Fruit fly (Drosophila melanogaster) whole organism, wandering third instar larva: Measurements from ENCODE around the gene CG31797.

Source experiments
- Abd-B ChIP-seq: fragments of >200 bp; optimal IDR thresholded peaks from 2 replicates; lab custom pipeline; 2017; ENCODE audit warnings: missing biosample characterization, missing genetic modification characterization
- CG32264 ChIP-seq: fragments of 200-800 bp; sonication (Bioruptor generic); optimal IDR thresholded peaks from 2 replicates; lab custom pipeline; 2016; ENCODE audit warnings: missing biosample characterization, missing genetic modification characterization
- CG9705 ChIP-seq: fragments of 200-800 bp; sonication (Bioruptor generic); optimal IDR thresholded peaks from 2 replicates; lab custom pipeline; 2018; ENCODE audit warnings: missing biosample characterization, mild to moderate bottlenecking, missing genetic modification characterization
- CrebA ChIP-seq: fragments of 200-800 bp; sonication (Bioruptor generic); optimal IDR thresholded peaks from 2 replicates; lab custom pipeline; 2016; ENCODE audit warnings: missing biosample characterization, mild to moderate bottlenecking, missing genetic modification characterization, borderline replicate concordance
- Dfd ChIP-seq: fragments of >200 bp; optimal IDR thresholded peaks from 2 replicates; lab custom pipeline; 2017; ENCODE audit warnings: missing biosample characterization, missing genetic modification characterization
- Dif ChIP-seq: fragments of 200-275, 200-300 bp; sonication (Bioruptor generic); optimal IDR thresholded peaks from 2 replicates; lab custom pipeline; 2018; ENCODE audit warnings: missing biosample characterization, missing genetic modification characterization; ENCODE audit not compliant: partially characterized antibody
- GATAd ChIP-seq: sonication (Bioruptor generic); optimal IDR thresholded peaks from 2 replicates; lab custom pipeline; 2016; ENCODE audit warnings: missing biosample characterization, missing genetic modification characterization
- HLH106 ChIP-seq: fragments of 200-800 bp; optimal IDR thresholded peaks from 3 replicates; lab custom pipeline; 2019; ENCODE audit warnings: missing biosample characterization, mild to moderate bottlenecking, missing genetic modification characterization, moderate library complexity
- Hnf4 ChIP-seq: fragments of 200-800 bp; sonication (Bioruptor generic); optimal IDR thresholded peaks from 2 replicates; lab custom pipeline; 2016; ENCODE audit warnings: missing biosample characterization, mild to moderate bottlenecking, missing genetic modification characterization
- Hr78 ChIP-seq: fragments of >200 bp; optimal IDR thresholded peaks from 2 replicates; lab custom pipeline; 2017; ENCODE audit warnings: missing biosample characterization, missing genetic modification characterization
- Hr83 ChIP-seq: fragments of 200-300 bp; sonication (Bioruptor generic); optimal IDR thresholded peaks from 2 replicates; lab custom pipeline; 2016; ENCODE audit warnings: missing biosample characterization, mild to moderate bottlenecking, missing genetic modification characterization, moderate library complexity; ENCODE audit not compliant: poor library complexity, severe bottlenecking
- Jra ChIP-seq: sonication (Bioruptor generic); optimal IDR thresholded peaks from 2 replicates; lab custom pipeline; 2016; ENCODE audit warnings: missing biosample characterization, missing genetic modification characterization
- Mio ChIP-seq: sonication (Bioruptor generic); optimal IDR thresholded peaks from 2 replicates; lab custom pipeline; 2016; ENCODE audit warnings: missing biosample characterization, missing genetic modification characterization
- Myc ChIP-seq: fragments of >200 bp; optimal IDR thresholded peaks from 2 replicates; lab custom pipeline; 2017
- N ChIP-seq: fragments of >200 bp; optimal IDR thresholded peaks from 2 replicates; lab custom pipeline; 2018; ENCODE audit warnings: missing biosample characterization, missing external identifiers, missing genetic modification characterization
- OdsH ChIP-seq: fragments of 200-800 bp; sonication (Bioruptor generic); optimal IDR thresholded peaks from 2 replicates; lab custom pipeline; 2016; ENCODE audit warnings: missing biosample characterization, mild to moderate bottlenecking, missing genetic modification characterization
- Rel ChIP-seq, 2 experiments: fragments of 200-800 bp; sonication (Bioruptor generic) in 1 of 2; optimal IDR thresholded peaks; 2 replicates in 1 of 2; 3 replicates in 1 of 2; lab custom pipeline; 2016 to 2019; ENCODE audit warnings: mild to moderate bottlenecking in 2 of 2, missing biosample characterization in 2 of 2, missing genetic modification characterization in 2 of 2, moderate library complexity in 1 of 2
- Sp1 ChIP-seq: fragments of 200-800 bp; sonication (Bioruptor generic); optimal IDR thresholded peaks from 3 replicates; lab custom pipeline; 2019; ENCODE audit warnings: missing biosample characterization, mild to moderate bottlenecking, missing genetic modification characterization, moderate library complexity
- Vsx2 ChIP-seq: fragments of 200-300, 225-300 bp; sonication (Bioruptor generic); optimal IDR thresholded peaks from 2 replicates; lab custom pipeline; 2018; ENCODE audit warnings: missing biosample characterization, missing genetic modification characterization; ENCODE audit not compliant: partially characterized antibody
- br ChIP-seq: fragments of 200-800 bp; sonication (Bioruptor generic); optimal IDR thresholded peaks from 2 replicates; lab custom pipeline; 2016; ENCODE audit warnings: missing biosample characterization, missing genetic modification characterization
- brk ChIP-seq: fragments of 200-800 bp; sonication (Bioruptor generic); optimal IDR thresholded peaks from 2 replicates; lab custom pipeline; 2016; ENCODE audit warnings: missing biosample characterization, mild to moderate bottlenecking, missing genetic modification characterization
- dl ChIP-seq, 2 experiments: fragments of 175-275, 200-275 bp in 1 of 2; fragments of 200-275 bp in 1 of 2; sonication (Bioruptor generic); optimal IDR thresholded peaks; lab custom pipeline; 2018; ENCODE audit warnings: mild to moderate bottlenecking in 2 of 2, missing biosample characterization in 2 of 2, missing genetic modification characterization in 2 of 2, moderate library complexity in 2 of 2; ENCODE audit not compliant: partially characterized antibody in 2 of 2, insufficient read depth in 1 of 2
- dmrt93B ChIP-seq: fragments of 200-800 bp; sonication (Bioruptor generic); optimal IDR thresholded peaks from 2 replicates; lab custom pipeline; 2018; ENCODE audit warnings: missing biosample characterization, mild to moderate bottlenecking, missing genetic modification characterization
- dsf ChIP-seq: sonication (Bioruptor generic); optimal IDR thresholded peaks from 2 replicates; lab custom pipeline; 2016; ENCODE audit warnings: missing biosample characterization, missing genetic modification characterization, borderline replicate concordance
- ey ChIP-seq: fragments of 200-800 bp; sonication (Bioruptor generic); optimal IDR thresholded peaks from 2 replicates; lab custom pipeline; 2016; ENCODE audit warnings: missing biosample characterization, missing genetic modification characterization
- foxo ChIP-seq, 2 experiments: fragments of 200-800 bp; sonication (Bioruptor generic); optimal IDR thresholded peaks; 2 replicates in 1 of 2; 3 replicates in 1 of 2; lab custom pipeline; 2016 to 2017; ENCODE audit warnings: missing biosample characterization in 2 of 2, missing genetic modification characterization in 2 of 2
- fru ChIP-seq: fragments of 200-800 bp; sonication (Bioruptor generic); optimal IDR thresholded peaks from 3 replicates; lab custom pipeline; 2016; ENCODE audit warnings: missing biosample characterization, mild to moderate bottlenecking, missing genetic modification characterization
- h ChIP-seq: fragments of 200-800 bp; sonication (Bioruptor generic); optimal IDR thresholded peaks from 3 replicates; lab custom pipeline; 2016; ENCODE audit warnings: missing biosample characterization, mild to moderate bottlenecking, missing genetic modification characterization
- jim ChIP-seq: fragments of 175-275, 200-325 bp; sonication (Bioruptor generic); optimal IDR thresholded peaks from 2 replicates; lab custom pipeline; 2016; ENCODE audit warnings: missing biosample characterization, mild to moderate bottlenecking, missing genetic modification characterization
- lola ChIP-seq: fragments of >200 bp; optimal IDR thresholded peaks from 2 replicates; lab custom pipeline; 2017; ENCODE audit warnings: missing biosample characterization, missing genetic modification characterization
- pan ChIP-seq: fragments of >200 bp; optimal IDR thresholded peaks from 2 replicates; lab custom pipeline; 2017
- psq ChIP-seq: fragments of 200-800 bp; sonication (Bioruptor generic); optimal IDR thresholded peaks from 3 replicates; lab custom pipeline; 2017; ENCODE audit warnings: missing biosample characterization, mild to moderate bottlenecking, missing genetic modification characterization, moderate library complexity
- rgr ChIP-seq: fragments of 200-800 bp; sonication (Bioruptor generic); optimal IDR thresholded peaks from 3 replicates; lab custom pipeline; 2016; ENCODE audit warnings: missing biosample characterization, mild to moderate bottlenecking, missing genetic modification characterization
- sage ChIP-seq: fragments of 200-800 bp; sonication (Bioruptor generic); optimal IDR thresholded peaks from 2 replicates; lab custom pipeline; 2016; ENCODE audit warnings: missing biosample characterization, mild to moderate bottlenecking, missing genetic modification characterization
- sv ChIP-seq: fragments of 200-800 bp; sonication (Bioruptor generic); optimal IDR thresholded peaks from 3 replicates; lab custom pipeline; 2016; ENCODE audit warnings: missing biosample characterization, missing genetic modification characterization
- tai ChIP-seq: sonication (Bioruptor generic); optimal IDR thresholded peaks from 2 replicates; lab custom pipeline; 2016; ENCODE audit warnings: missing biosample characterization, missing genetic modification characterization
- usp ChIP-seq: fragments of >200 bp; optimal IDR thresholded peaks from 2 replicates; lab custom pipeline; 2017; ENCODE audit warnings: missing biosample characterization, missing genetic modification characterization
- woc ChIP-seq: sonication (Bioruptor generic); optimal IDR thresholded peaks from 2 replicates; lab custom pipeline; 2016; ENCODE audit warnings: missing biosample characterization, mild to moderate bottlenecking, missing genetic modification characterization

CG31797 gene

DNA sequence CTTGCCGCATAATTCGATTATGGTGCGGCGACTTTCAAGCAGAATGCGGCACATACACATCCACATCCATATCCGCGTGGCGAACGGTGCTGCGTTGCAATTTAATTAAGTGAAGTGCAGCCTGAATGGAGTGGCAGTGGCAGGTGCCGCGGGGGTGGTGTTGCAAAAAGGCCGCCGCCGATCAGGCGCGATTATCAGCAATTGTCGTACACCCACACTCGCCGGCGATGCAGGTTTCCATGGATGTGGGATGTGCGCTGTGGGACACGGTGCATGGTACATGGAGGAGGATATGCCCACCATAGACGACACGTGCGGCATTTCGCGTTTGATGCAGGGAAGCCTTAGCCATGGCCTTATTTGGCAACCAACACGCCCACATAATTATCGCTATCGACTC is 34.4 kb downstream of the CG31797 start:
- TF ChIP-seq fru (GFP tag; lab: Kevin White, UChicago) (no peak), HLH106 (tag; lab: Kevin White, UChicago) (no peak), Hr83 (GFP tag; lab: Kevin White, UChicago) (no peak), sage (GFP tag; lab: Kevin White, UChicago) (no peak), Sp1 (GFP tag; lab: Kevin White, UChicago) (no peak), CrebA (GFP tag; lab: Kevin White, UChicago) (no peak), Dfd (no peak), woc (GFP tag; lab: Kevin White, UChicago) (no peak), ey (GFP tag; lab: Kevin White, UChicago) (no peak), psq (GFP tag; lab: Kevin White, UChicago) (no peak), sv (no peak)

- TF ChIP-seq sage (GFP tag; lab: Kevin White, UChicago) (peak; percentile 55), GATAd (GFP tag; lab: Kevin White, UChicago) (no peak), CG32264 (GFP tag; lab: Kevin White, UChicago) (peak; percentile 3), Hr78 (GFP tag; lab: Kevin White, UChicago) (no peak), fru (GFP tag; lab: Kevin White, UChicago) (peak; percentile 77), dsf (GFP tag; lab: Kevin White, UChicago) (no peak), Vsx2 (GFP tag; lab: Kevin White, UChicago) (no peak), psq (GFP tag; lab: Kevin White, UChicago) (peak; percentile 57), CrebA (GFP tag; lab: Kevin White, UChicago) (no peak), jim (GFP tag; lab: Kevin White, UChicago) (no peak), Jra (no peak), woc (GFP tag; lab: Kevin White, UChicago) (peak; percentile 77), sv (peak; percentile 61), Abd-B (GFP tag; lab: Kevin White, UChicago) (no peak), lola (no peak), dl (GFP tag; optimal IDR thresholded peaks at IDR 0.05; lab: Kevin White, UChicago; ENCODE audit: insufficient read depth in 1 of 2, partially characterized antibody in 2 of 2) (no peak), Hnf4 (peak; percentile 48), dmrt93B (GFP tag; lab: Kevin White, UChicago) (peak; percentile 27), Dfd (no peak), brk (GFP tag; lab: Kevin White, UChicago) (peak; percentile 6), HLH106 (tag; lab: Kevin White, UChicago) (peak; percentile 53), tai (peak; percentile 34), CG9705 (GFP tag; lab: Kevin White, UChicago) (no peak), OdsH (GFP tag; lab: Kevin White, UChicago) (peak; percentile 71), Dif (GFP tag; lab: Kevin White, UChicago) (no peak), ey (GFP tag; lab: Kevin White, UChicago) (peak; percentile 81), Myc (lab: Kevin White, UChicago) (no peak), foxo (GFP tag; optimal IDR thresholded peaks at IDR 0.05; lab: Kevin White, UChicago) (peak in 1 of 2 experiments; percentile 73), Sp1 (GFP tag; lab: Kevin White, UChicago) (peak; percentile 63), Hr83 (GFP tag; lab: Kevin White, UChicago) (no peak), N (GFP tag; lab: Kevin White, UChicago) (no peak), Rel (GFP tag; optimal IDR thresholded peaks at IDR 0.05; lab: Kevin White, UChicago) (no peak), Rel (tag; optimal IDR thresholded peaks at IDR 0.05; lab: Kevin White, UChicago) (no peak), usp (no peak), pan (no peak), rgr (GFP tag; lab: Kevin White, UChicago) (peak; percentile 74), Mio (GFP tag; lab: Kevin White, UChicago) (no peak), br (GFP tag; lab: Kevin White, UChicago) (peak; percentile 70), h (GFP tag; lab: Kevin White, UChicago) (peak; percentile 84)
Measured at dm6 chr2L:19225984-19226914, 35.8 kb downstream of the CG31797 start.
